Fruit fly (Drosophila melanogaster): ENCODE data around the gene euc.

Gene euc

DNA sequence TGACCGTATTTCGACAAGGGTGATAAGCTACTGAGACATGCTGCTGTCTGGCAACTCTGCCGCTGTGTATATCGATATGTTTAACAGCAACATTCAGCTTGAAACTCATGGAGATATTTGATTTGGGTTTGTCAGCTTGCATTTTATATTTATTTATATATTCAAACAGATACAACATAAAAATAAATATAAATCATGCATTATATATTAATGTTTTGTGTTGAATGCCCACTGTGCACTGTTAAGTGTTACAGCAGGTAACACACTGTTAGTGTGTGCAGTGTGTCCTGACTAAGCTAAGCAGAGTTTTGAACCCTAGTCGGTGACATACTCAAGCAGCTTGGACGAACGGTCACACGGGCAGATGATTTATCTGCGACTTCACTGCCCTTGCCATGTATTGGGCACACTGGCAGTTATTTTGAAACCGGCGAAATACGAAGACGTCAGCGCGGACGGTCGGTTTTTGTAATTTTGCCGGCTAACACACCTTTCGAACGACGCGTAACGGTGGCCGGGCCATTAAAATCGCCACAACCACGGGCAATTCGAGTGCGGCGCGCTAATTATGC is 5.1 kb upstream of the euc start, which contains the start of the genes snRNP-U1-C and gukh:
Gene snRNP-U1-C, minus strand, starts transcription at position 37 of the 572 bp plus-strand sequence.
Gene gukh, plus strand, starts transcription at position 412 of the 572 bp plus-strand sequence.
- TF ChIP-seq psq (optimal IDR thresholded peaks at IDR 0.05) (no peak), usp (GFP tag; optimal IDR thresholded peaks at IDR 0.05) (no peak), Dll (optimal IDR thresholded peaks at IDR 0.05) (no peak), EcR (GFP tag; optimal IDR thresholded peaks at IDR 0.05) (no peak), CG8478 (optimal IDR thresholded peaks at IDR 0.05) (no peak), pan (optimal IDR thresholded peaks at IDR 0.05) (no peak)

DNA sequence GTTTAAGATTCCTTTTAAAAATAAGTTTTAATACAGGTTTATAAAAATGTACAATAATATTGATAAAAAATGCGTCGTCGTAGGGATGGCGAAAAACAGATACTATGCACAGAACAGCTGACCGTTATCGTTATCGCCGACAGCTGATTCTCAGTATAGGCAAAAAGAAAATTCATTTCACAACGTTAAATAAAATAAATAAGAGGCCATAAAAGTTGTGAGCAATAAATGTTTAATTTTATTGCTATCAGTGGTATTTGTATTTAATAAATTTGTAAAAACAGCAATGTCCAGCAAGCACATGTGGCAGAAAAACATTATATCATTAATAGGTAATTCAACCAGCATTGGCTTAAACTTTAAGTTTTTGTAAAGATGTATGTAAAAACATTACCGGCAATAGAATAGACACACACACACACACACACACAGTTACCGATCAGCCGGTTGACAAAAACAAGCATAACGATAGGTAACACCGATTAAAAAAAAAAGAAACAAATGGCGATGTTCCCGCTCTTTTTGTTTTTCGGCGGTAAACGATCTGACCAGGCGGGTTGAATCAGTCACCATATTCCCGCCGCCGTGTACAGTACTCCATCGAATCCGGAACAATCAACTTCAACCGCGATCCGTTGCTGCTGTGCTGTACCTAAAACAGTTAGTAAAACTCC is 2.4 kb upstream of the euc start, which contains the start of the genes dnk and Smu1:
Gene dnk, plus strand, starts transcription at position 133 of the 674 bp plus-strand sequence.
Gene Smu1, minus strand, starts transcription at position 462 of the 674 bp plus-strand sequence.
- TF ChIP-seq EcR (GFP tag; optimal IDR thresholded peaks at IDR 0.05) (no peak), pan (optimal IDR thresholded peaks at IDR 0.05) (no peak), CG8478 (optimal IDR thresholded peaks at IDR 0.05) (no peak), Dll (optimal IDR thresholded peaks at IDR 0.05) (no peak), psq (optimal IDR thresholded peaks at IDR 0.05) (no peak), usp (GFP tag; optimal IDR thresholded peaks at IDR 0.05) (no peak)

dm6 chr3R:18964819-18965218 is 13.8 kb downstream of the euc start:
- no peak for TF ChIP-seq EcR (GFP tag; optimal IDR thresholded peaks at IDR 0.05)
- no peak for TF ChIP-seq pan (optimal IDR thresholded peaks at IDR 0.05)
- no peak for TF ChIP-seq psq (optimal IDR thresholded peaks at IDR 0.05)
- no peak for TF ChIP-seq usp (GFP tag; optimal IDR thresholded peaks at IDR 0.05)
- TF ChIP-seq CG8478 (optimal IDR thresholded peaks at IDR 0.05), result no peak
- no peak for TF ChIP-seq Dll (optimal IDR thresholded peaks at IDR 0.05)

DNA sequence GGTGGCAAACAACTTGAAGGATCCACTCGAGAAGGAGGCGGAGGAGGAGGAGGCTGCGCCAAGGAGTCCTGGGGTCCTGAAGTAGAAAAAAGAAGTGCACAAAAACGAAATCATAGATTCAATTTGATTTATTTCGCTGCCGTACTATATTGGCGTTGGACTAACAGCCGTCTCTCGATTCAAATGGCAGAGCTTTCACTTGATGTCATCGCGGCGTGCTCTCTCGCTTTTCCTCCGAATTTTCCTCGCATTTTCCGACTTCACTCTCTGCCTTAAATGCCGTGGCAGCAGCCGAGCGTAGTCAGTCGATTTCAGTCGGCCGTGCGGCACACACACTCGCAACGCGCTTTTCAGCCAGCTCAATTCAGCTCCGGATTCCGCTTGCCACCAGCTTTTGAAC is 28.7 kb downstream of the euc start, which contains the start of gene CG43732:
Gene CG43732, plus strand, starts transcription at position 301 of the 400 bp plus-strand sequence.
- TF ChIP-seq Dll (optimal IDR thresholded peaks at IDR 0.05) (no peak), EcR (GFP tag; optimal IDR thresholded peaks at IDR 0.05) (no peak), usp (GFP tag; optimal IDR thresholded peaks at IDR 0.05) (no peak), CG8478 (optimal IDR thresholded peaks at IDR 0.05) (no peak), psq (optimal IDR thresholded peaks at IDR 0.05) (no peak), pan (optimal IDR thresholded peaks at IDR 0.05) (no peak)

DNA sequence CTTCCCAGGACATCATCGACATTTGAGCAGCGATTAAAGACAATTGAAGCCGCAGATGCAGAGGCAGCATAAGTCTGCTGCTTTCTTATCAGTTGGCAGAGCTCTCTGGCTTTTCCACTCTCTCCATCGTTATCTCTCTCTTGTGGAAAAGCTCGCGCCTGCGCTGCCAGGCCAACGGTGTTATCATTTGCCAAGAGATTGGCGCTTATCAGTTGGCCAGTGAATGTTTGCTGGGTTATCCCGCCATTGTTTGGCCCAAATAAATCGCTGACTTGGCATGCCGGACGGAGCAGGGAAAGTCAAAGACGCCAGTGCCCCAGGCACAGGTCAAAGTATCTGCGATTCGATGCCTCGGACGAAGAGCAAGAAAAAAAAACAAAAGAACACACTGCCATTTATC is 29.5 kb downstream of the euc start:
- no peak for TF ChIP-seq pan (optimal IDR thresholded peaks at IDR 0.05)
- TF ChIP-seq EcR (GFP tag; optimal IDR thresholded peaks at IDR 0.05), result no peak
- no peak for TF ChIP-seq Dll (optimal IDR thresholded peaks at IDR 0.05)

DNA sequence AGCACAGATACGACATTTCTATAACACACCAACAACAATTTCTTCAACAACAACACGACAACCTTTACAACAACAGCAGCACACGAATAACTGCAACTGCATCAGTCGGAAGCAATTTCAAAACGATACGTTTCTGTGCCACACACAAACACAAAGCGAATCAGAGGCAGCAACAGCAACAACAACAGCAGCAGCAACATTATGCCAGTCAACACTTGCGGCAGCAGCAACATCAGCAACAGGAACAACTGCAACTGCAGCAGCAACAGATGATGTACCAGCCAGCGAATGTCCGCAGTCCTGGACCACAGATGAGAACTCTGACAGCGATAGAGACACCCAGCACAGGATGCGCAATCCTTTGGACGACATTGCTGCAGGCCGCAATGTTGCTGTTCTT is 31.3 kb downstream of the euc start:
- no peak for TF ChIP-seq pan (optimal IDR thresholded peaks at IDR 0.05)
- no peak for TF ChIP-seq psq (optimal IDR thresholded peaks at IDR 0.05)
- TF ChIP-seq CG8478 (optimal IDR thresholded peaks at IDR 0.05), result no peak
- no peak for TF ChIP-seq usp (GFP tag; optimal IDR thresholded peaks at IDR 0.05)
- no peak for TF ChIP-seq Dll (optimal IDR thresholded peaks at IDR 0.05)
- no peak for TF ChIP-seq EcR (GFP tag; optimal IDR thresholded peaks at IDR 0.05)

DNA sequence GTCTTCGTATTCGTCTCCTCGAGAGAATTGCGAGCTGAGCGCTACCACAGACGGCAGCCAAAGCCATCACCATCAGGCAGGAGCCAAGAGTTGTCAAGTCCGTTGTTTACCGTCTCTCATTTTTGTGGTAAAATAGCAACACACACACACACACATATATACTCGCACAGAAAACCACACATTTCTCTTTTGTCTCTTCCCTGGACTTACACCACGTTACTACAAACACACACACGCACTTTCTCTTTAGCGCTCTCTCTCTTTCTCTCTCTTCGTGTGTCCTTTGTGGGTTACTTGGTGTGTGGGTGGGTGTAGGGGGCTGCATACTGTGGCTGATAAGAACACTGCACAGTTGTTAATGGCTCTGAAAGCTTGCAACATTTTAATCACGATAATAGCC is 46.9 kb downstream of the euc start:
- TF ChIP-seq pan (optimal IDR thresholded peaks at IDR 0.05) (no peak), CG8478 (optimal IDR thresholded peaks at IDR 0.05) (no peak), EcR (GFP tag; optimal IDR thresholded peaks at IDR 0.05) (no peak), Dll (optimal IDR thresholded peaks at IDR 0.05) (no peak), psq (optimal IDR thresholded peaks at IDR 0.05) (no peak)

dm6 chr3R:18928918-18929705 is 49.5 kb downstream of the euc start, which contains the start of gene CG42613:
CG42613 (plus strand) TSS chr3R:18929196.
- TF ChIP-seq Dll (optimal IDR thresholded peaks at IDR 0.05) (peak; percentile 6), pan (optimal IDR thresholded peaks at IDR 0.05) (no peak)

- no peak for TF ChIP-seq pan (optimal IDR thresholded peaks at IDR 0.05)
- no peak for TF ChIP-seq Dll (optimal IDR thresholded peaks at IDR 0.05)
Observed at dm6 chr3R:18928346-18928917, 50.2 kb downstream of the euc start, which contains the start of gene Mpc1. Mpc1 (minus strand) TSS chr3R:18928659.
